Worm (Caenorhabditis elegans): ENCODE results near the gene K08D8.7.
A peak's percentile ranks its signal among the peaks of the same experiment; 100 is the strongest.

K08D8.7 gene

DNA sequence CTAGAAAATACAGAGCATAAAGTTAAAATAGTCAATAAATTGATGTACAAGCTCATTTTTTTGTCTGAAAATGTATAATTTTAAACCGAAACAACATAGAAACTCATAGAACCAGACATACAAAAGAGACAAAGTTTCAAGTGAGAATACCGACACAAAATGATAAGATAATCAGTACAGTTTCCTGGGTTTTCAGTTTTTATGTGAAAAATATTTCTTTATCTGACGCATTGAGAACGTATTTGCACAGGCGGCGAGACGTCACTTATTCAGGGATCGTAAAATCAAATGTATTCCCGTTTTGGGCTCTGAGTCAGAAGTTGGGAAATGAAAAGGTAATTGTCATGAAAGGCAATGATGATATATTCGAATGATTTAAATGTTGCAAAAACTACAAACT lies 6.2 kb upstream of the K08D8.7 start, which contains the start of gene K08D8.6:
Gene K08D8.6, minus strand, starts transcription at position 64 of the 400 bp plus-strand sequence.
- TF ChIP-seq nhr-12 (tag; optimal IDR thresholded peaks at IDR 0.05) (no peak), aly-2 (tag; optimal IDR thresholded peaks at IDR 0.05) (no peak), dmd-4 (tag; optimal IDR thresholded peaks at IDR 0.05) (no peak), unc-39 (tag; optimal IDR thresholded peaks at IDR 0.05) (no peak), skn-1 (tag; optimal IDR thresholded peaks at IDR 0.05) (no peak), nhr-23 (tag; optimal IDR thresholded peaks at IDR 0.05) (no peak), ztf-1 (GFP tag; conservative IDR thresholded peaks at IDR 0.05) (no peak), lin-13 (GFP tag; optimal IDR thresholded peaks at IDR 0.05) (no peak), sem-4 (tag; optimal IDR thresholded peaks at IDR 0.05) (no peak), ama-1 (optimal IDR thresholded peaks at IDR 0.05) (no peak), sma-9 (GFP tag; optimal IDR thresholded peaks at IDR 0.05) (peak; percentile 70), sma-9 (tag; optimal IDR thresholded peaks at IDR 0.05) (no peak), unc-62 (GFP tag; optimal IDR thresholded peaks at IDR 0.05) (no peak), fos-1 (tag; optimal IDR thresholded peaks at IDR 0.05) (peak; percentile 96), peb-1 (tag; optimal IDR thresholded peaks at IDR 0.05) (no peak), blmp-1 (tag; optimal IDR thresholded peaks at IDR 0.05; ENCODE audit: insufficient read depth) (no peak), ceh-16 (tag; optimal IDR thresholded peaks at IDR 0.05) (no peak), ztf-11 (tag; optimal IDR thresholded peaks at IDR 0.05) (no peak), nhr-11 (tag; optimal IDR thresholded peaks at IDR 0.05) (no peak), mbf-1 (tag; optimal IDR thresholded peaks at IDR 0.05) (no peak), nhr-25 (tag; optimal IDR thresholded peaks at IDR 0.05) (no peak), gmeb-1 (tag; optimal IDR thresholded peaks at IDR 0.05) (peak; percentile 15), ceh-82 (tag; optimal IDR thresholded peaks at IDR 0.05) (no peak), nhr-237 (tag; optimal IDR thresholded peaks at IDR 0.05) (no peak), sma-3 (GFP tag; optimal IDR thresholded peaks at IDR 0.05) (no peak), mab-5 (tag; optimal IDR thresholded peaks at IDR 0.05) (no peak), lin-39 (tag; optimal IDR thresholded peaks at IDR 0.05) (no peak)

DNA sequence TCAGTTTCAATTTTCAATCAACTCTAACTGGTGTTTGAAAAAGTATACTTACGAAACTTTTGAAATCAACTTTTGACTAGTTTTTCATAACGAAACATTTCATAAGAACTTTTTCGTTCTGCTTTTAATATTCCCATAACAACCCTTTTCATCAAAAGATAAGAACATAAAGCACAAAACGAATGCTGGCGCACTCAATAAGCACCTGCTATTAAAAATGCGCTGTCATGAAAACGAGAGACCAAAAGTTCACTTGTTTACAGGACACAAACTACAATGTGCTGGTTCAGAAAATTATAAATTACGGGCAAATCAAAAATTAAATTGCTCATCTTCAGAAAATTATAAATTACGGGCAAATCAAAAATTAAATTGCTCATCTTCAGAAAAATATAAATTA lies 5.6 kb upstream of the K08D8.7 start:
- TF ChIP-seq fos-1 (tag; optimal IDR thresholded peaks at IDR 0.05) (peak; percentile 45), sma-9 (GFP tag; optimal IDR thresholded peaks at IDR 0.05) (peak; percentile 89), sma-9 (tag; optimal IDR thresholded peaks at IDR 0.05) (no peak), ztf-4 (tag; optimal IDR thresholded peaks at IDR 0.05) (no peak)

DNA sequence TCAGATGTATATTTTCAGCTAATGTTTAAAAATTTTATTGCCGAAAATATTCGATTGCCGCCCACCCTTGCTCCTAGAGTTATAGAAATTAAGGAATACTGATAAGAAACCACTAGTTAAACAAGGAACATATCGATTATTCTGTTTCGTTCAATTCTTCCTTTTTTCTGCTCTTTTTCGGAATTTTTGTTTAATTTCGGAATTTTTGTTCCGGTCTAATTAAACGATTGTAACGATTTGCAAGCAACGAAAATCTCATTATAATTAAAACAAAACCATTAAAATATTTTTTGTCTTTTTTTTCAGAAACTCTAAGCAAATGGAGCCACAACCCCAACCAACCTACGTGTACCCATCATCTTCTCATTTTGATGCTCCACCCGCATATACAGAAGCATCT lies 4.4 kb upstream of the K08D8.7 start, which contains the start of gene K08D8.1:
Gene K08D8.1, plus strand, starts transcription at position 301 of the 400 bp plus-strand sequence.
- TF ChIP-seq nhr-6 (tag; optimal IDR thresholded peaks at IDR 0.05) (no peak), mab-5 (tag; optimal IDR thresholded peaks at IDR 0.05) (no peak), lin-39 (tag; optimal IDR thresholded peaks at IDR 0.05) (no peak), ama-1 (optimal IDR thresholded peaks at IDR 0.05) (no peak), ceh-16 (tag; optimal IDR thresholded peaks at IDR 0.05) (no peak), dmd-4 (tag; optimal IDR thresholded peaks at IDR 0.05) (no peak), lsy-2 (tag; optimal IDR thresholded peaks at IDR 0.05) (no peak), nhr-12 (tag; optimal IDR thresholded peaks at IDR 0.05) (no peak), ztf-1 (GFP tag; conservative IDR thresholded peaks at IDR 0.05) (no peak), Y55F3AM.14 (GFP tag; optimal IDR thresholded peaks at IDR 0.05) (no peak), blmp-1 (tag; optimal IDR thresholded peaks at IDR 0.05; ENCODE audit: insufficient read depth) (no peak), ztf-4 (tag; optimal IDR thresholded peaks at IDR 0.05) (no peak), sem-4 (tag; optimal IDR thresholded peaks at IDR 0.05) (no peak), R02D3.7 (tag; optimal IDR thresholded peaks at IDR 0.05) (no peak), nhr-21 (tag; optimal IDR thresholded peaks at IDR 0.05) (no peak), crh-2 (tag; optimal IDR thresholded peaks at IDR 0.05) (no peak), gmeb-1 (tag; optimal IDR thresholded peaks at IDR 0.05) (no peak), aly-2 (tag; optimal IDR thresholded peaks at IDR 0.05) (no peak), snpc-4 (tag; optimal IDR thresholded peaks at IDR 0.05) (no peak), ZK546.5 (tag; optimal IDR thresholded peaks at IDR 0.05) (no peak)

DNA sequence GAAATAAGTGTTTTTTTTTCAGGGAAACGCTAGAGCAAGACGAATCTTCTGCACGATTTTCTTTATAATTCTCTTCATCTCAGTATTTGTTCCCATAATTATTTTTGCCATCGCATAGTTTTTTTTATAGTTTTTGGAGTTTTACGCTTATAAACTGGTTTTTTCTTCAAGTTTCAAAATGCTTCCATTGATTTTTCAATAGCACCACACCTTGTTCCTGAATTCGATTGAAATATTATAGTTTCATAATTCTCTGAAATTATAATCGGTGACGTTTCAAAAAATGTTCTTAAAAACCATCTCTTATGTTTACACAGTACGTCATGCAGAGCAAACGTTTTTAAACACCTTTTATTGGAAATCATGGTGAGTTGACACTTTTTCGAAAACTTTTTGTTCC lies 3.5 kb upstream of the K08D8.7 start, which contains the start of gene K08D8.12:
Gene K08D8.12, plus strand, starts transcription at position 301 of the 400 bp plus-strand sequence.
- TF ChIP-seq lsy-2 (tag; optimal IDR thresholded peaks at IDR 0.05) (no peak), nhr-129 (tag; optimal IDR thresholded peaks at IDR 0.05) (no peak), lin-11 (tag; optimal IDR thresholded peaks at IDR 0.05) (no peak), sem-4 (tag; optimal IDR thresholded peaks at IDR 0.05) (no peak), ztf-11 (tag; optimal IDR thresholded peaks at IDR 0.05) (no peak), lin-13 (GFP tag; optimal IDR thresholded peaks at IDR 0.05) (no peak), lin-39 (tag; optimal IDR thresholded peaks at IDR 0.05) (no peak), mbf-1 (tag; optimal IDR thresholded peaks at IDR 0.05) (no peak), peb-1 (tag; optimal IDR thresholded peaks at IDR 0.05) (no peak), elt-1 (tag; optimal IDR thresholded peaks at IDR 0.05) (no peak), alr-1 (tag; optimal IDR thresholded peaks at IDR 0.05) (no peak), egl-27 (tag; optimal IDR thresholded peaks at IDR 0.05) (no peak), nhr-77 (tag; optimal IDR thresholded peaks at IDR 0.05) (no peak), fos-1 (tag; optimal IDR thresholded peaks at IDR 0.05) (no peak)

All from whole organism, L2 larva.